Fruit fly (Drosophila melanogaster) whole organism, embryonic: Measurements from ENCODE around the gene CG5070.
A peak's percentile ranks its signal among the peaks of the same experiment; 100 is the strongest.

Experiments used
- Ada2b ChIP-seq: fragments of 200-800 bp; sonication (Bioruptor generic); IDR thresholded peaks from 2 replicates; pipeline ENCODE4 v1.3.6; 2022; ENCODE audit warnings: missing biosample characterization, missing genetic modification characterization
- Blimp-1 ChIP-seq: fragments of 200-800 bp; sonication (Bioruptor generic); optimal IDR thresholded peaks from 3 replicates; lab custom pipeline; 2018; ENCODE audit warnings: missing biosample characterization, missing genetic modification characterization, mild to moderate bottlenecking, moderate library complexity, missing genetic modification reagents
- CG10209 ChIP-seq: fragments of 200-800 bp; sonication (Bioruptor generic); optimal IDR thresholded peaks from 3 replicates; lab custom pipeline; 2017; ENCODE audit warnings: missing biosample characterization, mild to moderate bottlenecking, missing genetic modification characterization, missing genetic modification reagents
- CG11695 ChIP-seq: fragments of 200-800 bp; sonication (Bioruptor generic); IDR thresholded peaks from 3 replicates; pipeline ENCODE4 v1.3.6; 2022; ENCODE audit warnings: missing biosample characterization, missing genetic modification characterization
- CG12391 ChIP-seq: fragments of 200-800 bp; sonication (Bioruptor generic); optimal IDR thresholded peaks from 3 replicates; lab custom pipeline; 2018; ENCODE audit warnings: missing biosample characterization, mild to moderate bottlenecking, missing genetic modification characterization, moderate library complexity
- CG13894 ChIP-seq: fragments of 200-800 bp; sonication (Bioruptor generic); optimal IDR thresholded peaks from 3 replicates; lab custom pipeline; 2018; ENCODE audit warnings: missing biosample characterization, mild to moderate bottlenecking, missing genetic modification characterization, moderate library complexity
- CG14441 ChIP-seq: fragments of 200-800 bp; sonication (Bioruptor generic); IDR thresholded peaks from 2 replicates; pipeline ENCODE4 v1.3.6; 2022; ENCODE audit warnings: missing biosample characterization, missing genetic modification characterization
- CG15269 ChIP-seq: fragments of 200-800 bp; sonication (Bioruptor generic); optimal IDR thresholded peaks from 2 replicates; lab custom pipeline; 2018; ENCODE audit warnings: missing biosample characterization, mild to moderate bottlenecking, missing genetic modification characterization, moderate library complexity
- CG1647 ChIP-seq: fragments of 200-800 bp; sonication (Bioruptor generic); optimal IDR thresholded peaks from 3 replicates; lab custom pipeline; 2016; ENCODE audit warnings: missing biosample characterization, missing genetic modification characterization
- CG17359 ChIP-seq: fragments of 200-800 bp; sonication (Bioruptor generic); optimal IDR thresholded peaks from 3 replicates; lab custom pipeline; 2018; ENCODE audit warnings: missing biosample characterization, mild to moderate bottlenecking, missing genetic modification characterization, moderate library complexity
- CG18262 ChIP-seq: fragments of 200-800 bp; optimal IDR thresholded peaks from 3 replicates; lab custom pipeline; 2019; ENCODE audit warnings: missing biosample characterization, mild to moderate bottlenecking, missing genetic modification characterization, moderate library complexity
- CG2116 ChIP-seq: fragments of 200-800 bp; sonication (Bioruptor generic); optimal IDR thresholded peaks from 3 replicates; lab custom pipeline; 2018; ENCODE audit warnings: missing biosample characterization, mild to moderate bottlenecking, missing genetic modification characterization
- CG30403 ChIP-seq: fragments of 200-800 bp; sonication (Bioruptor generic); optimal IDR thresholded peaks from 3 replicates; lab custom pipeline; 2016; ENCODE audit warnings: missing biosample characterization, missing genetic modification characterization
- CG31441 ChIP-seq: fragments of 200-800 bp; sonication (Bioruptor generic); IDR thresholded peaks from 2 replicates; pipeline ENCODE4 v1.3.6; 2022; ENCODE audit warnings: missing biosample characterization, missing genetic modification characterization
- CG3407 ChIP-seq: fragments of 200-800 bp; sonication (Bioruptor generic); optimal IDR thresholded peaks from 2 replicates; lab custom pipeline; 2018; ENCODE audit warnings: missing biosample characterization, mild to moderate bottlenecking, missing genetic modification characterization
- CG4360 ChIP-seq: fragments of 200-800 bp; sonication (Bioruptor generic); IDR thresholded peaks from 2 replicates; pipeline ENCODE4 v1.3.6; 2022; ENCODE audit warnings: missing biosample characterization, missing genetic modification characterization
- CG4424 ChIP-seq: fragments of 200-800 bp; sonication (Bioruptor generic); optimal IDR thresholded peaks from 3 replicates; lab custom pipeline; 2016; ENCODE audit warnings: missing biosample characterization, missing genetic modification characterization
- CG4707 ChIP-seq: fragments of 200-800 bp; sonication (Bioruptor generic); optimal IDR thresholded peaks from 2 replicates; lab custom pipeline; 2018; ENCODE audit warnings: missing biosample characterization, mild to moderate bottlenecking, missing genetic modification characterization, moderate library complexity
- CG6689 ChIP-seq: fragments of 200-800 bp; sonication (Bioruptor generic); IDR thresholded peaks from 2 replicates; pipeline ENCODE4 v1.3.6; 2022; ENCODE audit warnings: missing biosample characterization, missing genetic modification characterization
- CG7839 ChIP-seq: fragments of 200-800 bp; sonication (Bioruptor generic); optimal IDR thresholded peaks from 3 replicates; lab custom pipeline; 2018; ENCODE audit warnings: missing biosample characterization, mild to moderate bottlenecking, missing genetic modification characterization, moderate library complexity
- Chrac-16 ChIP-seq: fragments of 200-800 bp; sonication (Bioruptor generic); optimal IDR thresholded peaks from 3 replicates; lab custom pipeline; 2016; ENCODE audit warnings: missing biosample characterization, missing genetic modification characterization
- CoRest ChIP-seq: fragments of 200-800 bp; sonication (Bioruptor generic); optimal IDR thresholded peaks from 3 replicates; lab custom pipeline; 2018; ENCODE audit warnings: missing biosample characterization, mild to moderate bottlenecking, missing genetic modification characterization, moderate library complexity
- D ChIP-seq, 2 experiments: fragments of 200-800 bp in 1 of 2; fragments of >200 bp in 1 of 2; sonication (Bioruptor generic) in 1 of 2; optimal IDR thresholded peaks; 2 replicates in 1 of 2; 3 replicates in 1 of 2; lab custom pipeline; 2017; ENCODE audit warnings: mild to moderate bottlenecking in 1 of 2, missing biosample characterization in 1 of 2, missing genetic modification characterization in 1 of 2, missing genetic modification reagents in 1 of 2
- E2f2 ChIP-seq: fragments of 200-800 bp; sonication (Bioruptor generic); IDR thresholded peaks from 2 replicates; pipeline ENCODE4 v1.3.6; 2022; ENCODE audit warnings: missing biosample characterization, missing genetic modification characterization
- Hr51 ChIP-seq, 2 experiments: fragments of 200-800 bp; sonication (Bioruptor generic); optimal IDR thresholded peaks; 2 replicates in 1 of 2; 3 replicates in 1 of 2; lab custom pipeline; 2016 to 2018; ENCODE audit warnings: missing biosample characterization in 2 of 2, missing genetic modification characterization in 2 of 2, mild to moderate bottlenecking in 1 of 2, moderate library complexity in 1 of 2
- Med ChIP-seq: fragments of 200-800 bp; sonication (Bioruptor generic); peaks from one replicate; lab custom pipeline; 2016; ENCODE audit warnings: missing biosample characterization, missing genetic modification characterization, mild to moderate bottlenecking, inconsistent platforms, moderate library complexity
- Oli ChIP-seq: fragments of 200-800 bp; sonication (Bioruptor generic); optimal IDR thresholded peaks from 2 replicates; lab custom pipeline; 2018; ENCODE audit warnings: missing biosample characterization, mild to moderate bottlenecking, missing genetic modification characterization, moderate library complexity
- PHDP ChIP-seq: fragments of 200-800 bp; sonication (Bioruptor generic); optimal IDR thresholded peaks from 3 replicates; lab custom pipeline; 2018; ENCODE audit warnings: missing biosample characterization, mild to moderate bottlenecking, missing genetic modification characterization, moderate library complexity
- Ptx1 ChIP-seq: fragments of 200-800 bp; sonication (Bioruptor generic); IDR thresholded peaks from 2 replicates; pipeline ENCODE4 v1.3.6; 2022; ENCODE audit warnings: missing biosample characterization, missing genetic modification characterization
- Sox102F ChIP-seq: fragments of 200-800 bp; sonication (Bioruptor generic); optimal IDR thresholded peaks from 2 replicates; lab custom pipeline; 2018; ENCODE audit warnings: missing biosample characterization, mild to moderate bottlenecking, missing genetic modification characterization, moderate library complexity
- Ssrp ChIP-seq: fragments of 200-800 bp; sonication (Bioruptor generic); optimal IDR thresholded peaks from 2 replicates; lab custom pipeline; 2018; ENCODE audit warnings: missing biosample characterization, mild to moderate bottlenecking, missing genetic modification characterization, moderate library complexity
- bcd ChIP-seq: fragments of 200-800 bp; sonication (Bioruptor generic); optimal IDR thresholded peaks from 2 replicates; lab custom pipeline; 2017; ENCODE audit warnings: missing biosample characterization, mild to moderate bottlenecking, missing genetic modification characterization
- dmrt99B ChIP-seq: fragments of 200-800 bp; sonication (Bioruptor generic); optimal IDR thresholded peaks from 2 replicates; lab custom pipeline; 2018; ENCODE audit warnings: missing biosample characterization, mild to moderate bottlenecking, missing genetic modification characterization, moderate library complexity
- dpn ChIP-seq, 2 experiments: fragments of 200-800 bp; sonication (Bioruptor generic); optimal IDR thresholded peaks; 3 replicates each; lab custom pipeline; 2016; ENCODE audit warnings: missing biosample characterization in 2 of 2, missing genetic modification characterization in 2 of 2
- eve ChIP-seq, 2 experiments: fragments of >200 bp; optimal IDR thresholded peaks; 2 replicates each; lab custom pipeline; 2017; ENCODE audit warnings: missing biosample characterization in 2 of 2, missing genetic modification characterization in 2 of 2
- fd3F ChIP-seq: fragments of 200-800 bp; sonication (Bioruptor generic); optimal IDR thresholded peaks from 2 replicates; lab custom pipeline; 2018; ENCODE audit warnings: missing biosample characterization, mild to moderate bottlenecking, missing genetic modification characterization, moderate library complexity
- fd96Cb ChIP-seq: fragments of 200-800 bp; sonication (Bioruptor generic); optimal IDR thresholded peaks from 2 replicates; lab custom pipeline; 2018; ENCODE audit warnings: missing biosample characterization, mild to moderate bottlenecking, missing genetic modification characterization, moderate library complexity
- grau ChIP-seq: fragments of 200-800 bp; optimal IDR thresholded peaks from 3 replicates; lab custom pipeline; 2019; ENCODE audit warnings: missing biosample characterization, mild to moderate bottlenecking, missing genetic modification characterization, moderate library complexity
- gt ChIP-seq: fragments of 200-800 bp; sonication (Bioruptor generic); IDR thresholded peaks from 2 replicates; pipeline ENCODE4 v1.3.6; 2022; ENCODE audit warnings: missing biosample characterization, missing genetic modification characterization
- ind ChIP-seq: fragments of 200-800 bp; sonication (Bioruptor generic); optimal IDR thresholded peaks from 3 replicates; lab custom pipeline; 2016; ENCODE audit warnings: missing biosample characterization, missing genetic modification characterization
- lab ChIP-seq: fragments of 200-800 bp; sonication (Bioruptor generic); optimal IDR thresholded peaks from 3 replicates; lab custom pipeline; 2017; ENCODE audit warnings: missing biosample characterization, missing genetic modification characterization, mild to moderate bottlenecking, moderate library complexity, missing genetic modification reagents
- lmd ChIP-seq: fragments of 200-800 bp; sonication (Bioruptor generic); IDR thresholded peaks from 2 replicates; pipeline ENCODE4 v1.3.6; 2022; ENCODE audit warnings: missing biosample characterization, missing genetic modification characterization
- prd ChIP-seq, 3 experiments: fragments of >200 bp in 2 of 3; fragments of 200-800 bp in 1 of 3; sonication (Bioruptor generic) in 1 of 3; optimal IDR thresholded peaks in 2 of 3; IDR thresholded peaks in 1 of 3; 2 replicates in 2 of 3; 3 replicates in 1 of 3; pipeline versions ENCODE4 v1.3.6 to Lab custom; 2017 to 2022; ENCODE audit warnings: missing biosample characterization in 1 of 3, missing genetic modification characterization in 1 of 3
- row ChIP-seq: fragments of 200-800 bp; sonication (Bioruptor generic); IDR thresholded peaks from 3 replicates; pipeline ENCODE4 v1.3.6; 2022; ENCODE audit warnings: missing biosample characterization, missing genetic modification characterization
- sens ChIP-seq: fragments of 200-800 bp; sonication (Bioruptor generic); peaks from one replicate; lab custom pipeline; 2016; ENCODE audit warnings: missing biosample characterization, missing genetic modification characterization
- sisA ChIP-seq: fragments of 200-800 bp; sonication (Bioruptor generic); IDR thresholded peaks from 2 replicates; pipeline ENCODE4 v1.3.6; 2022; ENCODE audit warnings: missing biosample characterization, missing genetic modification characterization
- tgo ChIP-seq: fragments of 200-800 bp; sonication (Bioruptor generic); IDR thresholded peaks from 3 replicates; pipeline ENCODE4 v1.3.6; 2022; ENCODE audit warnings: missing biosample characterization, missing genetic modification characterization
- unpg ChIP-seq: fragments of 200-800 bp; sonication (Bioruptor generic); optimal IDR thresholded peaks from 3 replicates; lab custom pipeline; 2018; ENCODE audit warnings: missing biosample characterization, mild to moderate bottlenecking, missing genetic modification characterization, moderate library complexity

The CG5070 gene

dm6 chrX:17187495-17187894 lies 15.4 kb upstream of the CG5070 start:
- TF ChIP-seq E2f2 (GFP tag; lab: Robert Waterston, UW) (0 out of 2 replicates have a peak, but pooled peaks have one; percentile 12), Sox102F (GFP tag; lab: Kevin White, UChicago) (peak; percentile 46), Chrac-16 (GFP tag; lab: Kevin White, UChicago) (peak; percentile 8), CG13894 (tag; lab: Kevin White, UChicago) (no peak), CG10209 (GFP tag; lab: Kevin White, UChicago) (peak; percentile 27), Ptx1 (GFP tag; lab: Robert Waterston, UW) (peak; percentile 40; the same call in 1 of the 2 replicates), sens (peak; percentile 6), Blimp-1 (GFP tag; lab: Kevin White, UChicago) (peak; percentile 31), CG2116 (GFP tag; lab: Kevin White, UChicago) (no peak), CG3407 (GFP tag; lab: Kevin White, UChicago) (no peak), bcd (GFP tag; lab: Kevin White, UChicago) (peak; percentile 6), lab (GFP tag; lab: Kevin White, UChicago) (peak; percentile 48), CG12391 (tag; lab: Kevin White, UChicago) (peak; percentile 21), CG4360 (no peak), D (optimal IDR thresholded peaks at IDR 0.05; lab: Kevin White, UChicago) (no peak), D (GFP tag; optimal IDR thresholded peaks at IDR 0.05; lab: Kevin White, UChicago) (no peak), CG14441 (GFP tag; lab: Robert Waterston, UW) (0 out of 2 replicates have a peak, but pooled peaks have one; percentile 13), CG6689 (GFP tag; lab: Robert Waterston, UW) (peak; percentile 37; the same call in 1 of the 2 replicates), fd3F (GFP tag; lab: Kevin White, UChicago) (no peak), tgo (GFP tag; lab: Robert Waterston, UW) (0 out of 3 replicates have a peak, but pooled peaks have one; percentile 29), row (GFP tag; lab: Robert Waterston, UW) (peak; percentile 38; the same call in 1 of the 3 replicates), dpn (GFP tag; optimal IDR thresholded peaks at IDR 0.05; lab: Kevin White, UChicago) (peak in 1 of 2 experiments; percentile 13), CG15269 (tag; lab: Kevin White, UChicago) (peak; percentile 14), grau (tag; lab: Kevin White, UChicago) (peak; percentile 15), dmrt99B (peak; percentile 31), eve (GFP tag; optimal IDR thresholded peaks at IDR 0.05; lab: Kevin White, UChicago) (no peak), Med (GFP tag; lab: Kevin White, UChicago) (peak; percentile 10), Ada2b (GFP tag; lab: Robert Waterston, UW) (0 out of 2 replicates have a peak, but pooled peaks have one; percentile 14), CG7839 (tag; lab: Kevin White, UChicago) (peak; percentile 22), prd (optimal IDR thresholded peaks at IDR 0.05; lab: Kevin White, UChicago) (no peak), prd (GFP tag; IDR thresholded peaks at IDR 0.05; lab: Robert Waterston, UW) (peak; percentile 39; the same call in 1 of the 3 replicates), sisA (GFP tag; lab: Robert Waterston, UW) (peak; percentile 31; the same call in 1 of the 2 replicates), CG4707 (GFP tag; lab: Kevin White, UChicago) (no peak), CG4424 (GFP tag; lab: Kevin White, UChicago) (peak; percentile 15), CG11695 (GFP tag; lab: Robert Waterston, UW) (0 out of 3 replicates have a peak, but pooled peaks have one; percentile 40), gt (no peak), ind (GFP tag; lab: Kevin White, UChicago) (peak; percentile 6), CoRest (tag; lab: Kevin White, UChicago) (peak; percentile 20), Hr51 (GFP tag; optimal IDR thresholded peaks at IDR 0.05; lab: Kevin White, UChicago) (peak in 1 of 2 experiments; percentile 50), CG1647 (GFP tag; lab: Kevin White, UChicago) (no peak), CG31441 (GFP tag; lab: Robert Waterston, UW) (peak; percentile 35; the same call in 1 of the 2 replicates), lmd (GFP tag; lab: Robert Waterston, UW) (0 out of 2 replicates have a peak, but pooled peaks have one; percentile 20), fd96Cb (tag; lab: Kevin White, UChicago) (peak; percentile 15), Ssrp (tag; lab: Kevin White, UChicago) (peak; percentile 37), Oli (tag; lab: Kevin White, UChicago) (peak; percentile 54), unpg (GFP tag; lab: Kevin White, UChicago) (peak; percentile 48), CG18262 (peak; percentile 17), PHDP (tag; lab: Kevin White, UChicago) (peak; percentile 24), CG30403 (peak; percentile 15), CG17359 (tag; lab: Kevin White, UChicago) (peak; percentile 7)
